Worm (Caenorhabditis elegans): ENCODE data around the gene W02D7.11.

W02D7.11 gene

ce11 chrV:8284800-8285199 lies 19.5 kb downstream of the W02D7.11 start, which contains the start of gene slc-17.5 (continued):
- no peak for TF ChIP-seq repo-1 (tag; optimal IDR thresholded peaks at IDR 0.05)

- no peak for TF ChIP-seq C06A6.2 (GFP tag; conservative IDR thresholded peaks at IDR 0.05)
- TF ChIP-seq tlf-1 (GFP tag; optimal IDR thresholded peaks at IDR 0.05), result no peak
- TF ChIP-seq lin-26 (GFP tag; IDR thresholded peaks at IDR 0.05), result no peak
- TF ChIP-seq T07F8.4 (tag; optimal IDR thresholded peaks at IDR 0.05), result no peak
- peak in 1 of 2 experiments; percentile 52 for TF ChIP-seq let-607 (tag; optimal IDR thresholded peaks at IDR 0.05)
- no peak for TF ChIP-seq snpc-1.3 (tag; optimal IDR thresholded peaks at IDR 0.05; ENCODE audit: insufficient read depth)
- TF ChIP-seq nhr-80 (tag; optimal IDR thresholded peaks at IDR 0.05), result peak; percentile 35
- TF ChIP-seq K12H6.12 (tag; optimal IDR thresholded peaks at IDR 0.05), result no peak
- TF ChIP-seq F55B11.4 (tag; optimal IDR thresholded peaks at IDR 0.05; ENCODE audit: borderline replicate concordance, insufficient read depth), result no peak
These were observed 21.4 kb downstream of the W02D7.11 start for ce11 chrV:8282933-8283332.

ce11 chrV:8281646-8282045 lies 22.7 kb downstream of the W02D7.11 start:
- TF ChIP-seq B0019.2 (GFP tag; conservative IDR thresholded peaks at IDR 0.05) (no peak), nhr-80 (tag; optimal IDR thresholded peaks at IDR 0.05) (no peak), lir-1 (GFP tag; conservative IDR thresholded peaks at IDR 0.05) (no peak), egl-44 (GFP tag; IDR thresholded peaks at IDR 0.05) (no peak), K12H6.12 (tag; optimal IDR thresholded peaks at IDR 0.05) (no peak), lsl-1 (GFP tag; optimal IDR thresholded peaks at IDR 0.05) (no peak), nfyb-1 (GFP tag; IDR thresholded peaks at IDR 0.05) (no peak), mxl-1 (tag; optimal IDR thresholded peaks at IDR 0.05) (no peak), akir-1 (GFP tag; optimal IDR thresholded peaks at IDR 0.05) (no peak), ceh-100 (GFP tag; IDR thresholded peaks at IDR 0.05) (no peak), nhr-27 (tag; optimal IDR thresholded peaks at IDR 0.05) (no peak), ZK185.1 (tag; optimal IDR thresholded peaks at IDR 0.05; ENCODE audit: poor library complexity, severe bottlenecking) (no peak)

DNA sequence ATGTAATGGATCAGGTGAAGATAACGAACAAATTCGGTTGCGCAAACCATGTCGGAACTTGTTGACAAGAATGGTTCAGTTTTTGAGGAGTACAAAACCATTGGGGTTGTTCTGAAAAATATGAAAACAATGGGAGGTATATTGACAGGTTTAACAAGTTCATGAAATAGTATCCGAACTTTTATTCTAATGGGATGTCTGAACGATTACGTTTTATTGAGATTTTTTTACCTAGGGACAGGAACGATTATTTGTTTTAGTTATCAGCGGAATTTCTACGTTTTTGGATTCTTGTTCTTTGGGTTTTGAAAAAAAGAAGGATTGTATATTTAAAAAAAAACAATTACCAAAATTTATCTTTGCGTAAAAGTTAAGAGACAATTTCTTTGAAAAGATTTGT lies 23.5 kb downstream of the W02D7.11 start, which contains the start of gene str-135:
str-135 (minus strand) TSS at position 101 of the 400 bp plus-strand sequence.
- TF ChIP-seq Y56A3A.18 (GFP tag; IDR thresholded peaks at IDR 0.05), result no peak

- TF ChIP-seq lin-54 (GFP tag; optimal IDR thresholded peaks at IDR 0.05) (no peak), T26A5.8 (tag; optimal IDR thresholded peaks at IDR 0.05) (no peak), F33H1.4 (GFP tag; IDR thresholded peaks at IDR 0.05) (no peak), hlh-26 (GFP tag; conservative IDR thresholded peaks at IDR 0.05) (no peak), B0336.3 (GFP tag; IDR thresholded peaks at IDR 0.05) (no peak), lin-26 (GFP tag; IDR thresholded peaks at IDR 0.05) (no peak), ets-4 (GFP tag; optimal IDR thresholded peaks at IDR 0.05) (no peak), hsf-1 (GFP tag; IDR thresholded peaks at IDR 0.05) (no peak), hmg-1.2 (GFP tag; IDR thresholded peaks at IDR 0.05) (no peak), B0035.1 (tag; optimal IDR thresholded peaks at IDR 0.05) (no peak), ceh-79 (tag; optimal IDR thresholded peaks at IDR 0.05) (no peak), F55B11.4 (tag; optimal IDR thresholded peaks at IDR 0.05; ENCODE audit: borderline replicate concordance, insufficient read depth) (no peak), ztf-6 (GFP tag; IDR thresholded peaks at IDR 0.05) (no peak), ama-1 (optimal IDR thresholded peaks at IDR 0.05) (no peak), ama-1 (GFP tag; optimal IDR thresholded peaks at IDR 0.05) (no peak), F23B12.7 (tag; optimal IDR thresholded peaks at IDR 0.05; ENCODE audit: insufficient read depth) (no peak), lsl-1 (GFP tag; optimal IDR thresholded peaks at IDR 0.05) (no peak)
These were observed 25.5 kb downstream of the W02D7.11 start, which contains the start of gene str-136 for ce11 chrV:8278830-8279229. Gene str-136 (minus strand): TSS chrV:8278930.
